Worm (Caenorhabditis elegans): ENCODE measurements around the gene soap-1.

DNA sequence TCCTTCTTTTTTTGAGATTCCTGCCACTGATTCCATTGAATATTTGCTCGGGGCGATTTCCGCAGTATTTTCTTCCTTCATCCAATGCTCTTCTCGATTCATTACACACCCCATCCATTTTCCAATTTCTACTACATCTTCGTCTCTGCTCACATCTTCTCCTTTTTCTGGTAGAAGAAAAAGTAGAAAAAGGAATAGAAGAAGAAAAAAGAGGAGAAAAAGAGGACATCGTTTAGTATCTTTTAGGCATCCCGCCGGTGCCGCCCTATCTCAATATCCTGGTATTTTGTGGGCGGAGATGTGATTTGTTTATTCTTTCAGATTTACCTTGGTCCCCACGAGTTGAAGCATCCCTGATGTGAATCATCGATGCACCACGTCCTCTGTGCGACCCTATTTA lies 39.5 kb downstream of the soap-1 start, which contains the start of gene lgc-39:
- TF ChIP-seq unc-62 (GFP tag; optimal IDR thresholded peaks at IDR 0.05): no peak
- no peak for TF ChIP-seq nhr-28 (tag; optimal IDR thresholded peaks at IDR 0.05)
- TF ChIP-seq ztf-11 (tag; optimal IDR thresholded peaks at IDR 0.05): no peak
